Worm (Caenorhabditis elegans) whole organism, early embryonic: ENCODE measurements around the gene K09D9.14.

Experiments
- F13C5.2 ChIP-seq: sonication (generic microtip); optimal IDR thresholded peaks from 2 replicates; lab custom pipeline; 2017; ENCODE audit warnings: mild to moderate bottlenecking, missing genetic modification characterization, inconsistent platforms, missing compliant biosample characterization
- aly-1 ChIP-seq: sonication (generic microtip); optimal IDR thresholded peaks from 2 replicates; lab custom pipeline; 2016; ENCODE audit warnings: missing genetic modification characterization, missing compliant biosample characterization
- ama-1 ChIP-seq: fragments of 150-350 bp; optimal IDR thresholded peaks from 2 replicates; lab custom pipeline; 2014
- ceh-36 ChIP-seq: sonication (generic microtip); optimal IDR thresholded peaks from 2 replicates; lab custom pipeline; 2016; ENCODE audit warnings: missing genetic modification characterization, inconsistent platforms, missing compliant biosample characterization
- ets-7 ChIP-seq: sonication (generic microtip); optimal IDR thresholded peaks from 2 replicates; lab custom pipeline; 2016; ENCODE audit warnings: missing genotype, missing genetic modification characterization, missing compliant biosample characterization
- flt-1 ChIP-seq: fragments of 200-800 bp; sonication (Bioruptor generic); IDR thresholded peaks from 2 replicates; pipeline ENCODE4 v1.3.6; 2022; ENCODE audit warnings: missing genetic modification characterization, missing compliant biosample characterization
- hmbx-1 ChIP-seq: sonication (generic microtip); optimal IDR thresholded peaks from 2 replicates; lab custom pipeline; 2016; ENCODE audit warnings: mild to moderate bottlenecking, missing genetic modification characterization, missing compliant biosample characterization
- hnd-1 ChIP-seq: sonication (generic microtip); optimal IDR thresholded peaks from 2 replicates; lab custom pipeline; 2016; ENCODE audit warnings: missing genetic modification characterization, missing compliant biosample characterization
- pes-1 ChIP-seq: fragments of 200-800 bp; sonication (Bioruptor generic); IDR thresholded peaks from 2 replicates; pipeline ENCODE4 v1.3.6; 2022; ENCODE audit warnings: missing genetic modification reagents, missing genetic modification characterization, missing compliant biosample characterization
- scrt-1 ChIP-seq: fragments of 200-800 bp; sonication (Bioruptor generic); IDR thresholded peaks from 2 replicates; pipeline ENCODE4 v1.3.6; 2022; ENCODE audit warnings: missing genetic modification characterization, missing compliant biosample characterization
- sea-1 ChIP-seq: fragments of 200-800 bp; sonication (Bioruptor generic); conservative IDR thresholded peaks from 2 replicates; pipeline ENCODE4 v1.3.6; 2022; ENCODE audit warnings: missing genetic modification characterization, missing compliant biosample characterization
- tbx-37 ChIP-seq: fragments of 200-800 bp; sonication (Bioruptor generic); conservative IDR thresholded peaks from 2 replicates; pipeline ENCODE4 v1.3.6; 2022; ENCODE audit warnings: missing genetic modification reagents, missing genetic modification characterization, missing compliant biosample characterization

DNA sequence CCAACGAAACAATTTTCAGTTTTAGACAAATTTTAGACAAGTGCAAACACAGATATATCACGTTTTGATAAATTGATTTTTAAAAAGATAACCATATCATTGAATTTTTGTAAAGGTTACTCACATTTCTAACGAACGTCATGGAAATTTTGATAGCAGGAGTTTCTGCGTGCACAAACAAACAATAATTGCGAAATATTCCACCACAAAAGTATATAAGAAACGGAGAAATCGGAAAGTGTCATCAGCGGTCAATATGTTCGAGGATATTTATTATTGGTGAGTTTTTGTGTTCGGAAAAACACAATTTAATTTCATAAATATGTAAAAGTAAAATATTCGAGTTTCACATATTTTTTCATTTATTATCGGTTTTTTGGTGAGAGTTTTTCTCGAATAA is 12.6 kb upstream of the K09D9.14 start, which contains the start of gene C49G7.7:
- no peak for TF ChIP-seq ceh-36 (tag; lab: Kevin White, UChicago)
- TF ChIP-seq scrt-1 (GFP tag; lab: Robert Waterston, UW) = no peak
- no peak for TF ChIP-seq ama-1 (lab: Kevin White, UChicago)
- no peak for TF ChIP-seq sea-1 (GFP tag; lab: Robert Waterston, UW)
- TF ChIP-seq tbx-37 = no peak
- TF ChIP-seq hnd-1 (tag; lab: Kevin White, UChicago) = no peak
- no peak for TF ChIP-seq pes-1 (GFP tag; lab: Robert Waterston, UW)
- no peak for TF ChIP-seq flt-1 (GFP tag; lab: Robert Waterston, UW)
- TF ChIP-seq hmbx-1 = no peak
- TF ChIP-seq ets-7 = no peak
- no peak for TF ChIP-seq F13C5.2 (tag; lab: Kevin White, UChicago)
- TF ChIP-seq aly-1 (tag; lab: Kevin White, UChicago) = no peak
